Fruit fly (Drosophila melanogaster) whole organism, adult: ENCODE measurements around the gene kek6.

Experiments used
- CG11617 ChIP-seq: fragments of 200-800 bp; sonication (Bioruptor generic); optimal IDR thresholded peaks from 2 replicates; lab custom pipeline; 2017; ENCODE audit warnings: mild to moderate bottlenecking, missing biosample characterization, missing genetic modification reagents, missing genetic modification characterization
- CG7045 ChIP-seq: fragments of 200-800 bp; sonication (Bioruptor generic); optimal IDR thresholded peaks from 2 replicates; lab custom pipeline; 2017; ENCODE audit warnings: missing biosample characterization, mild to moderate bottlenecking, missing genetic modification characterization
- CG7101 ChIP-seq: fragments of 200-800 bp; sonication (Bioruptor generic); optimal IDR thresholded peaks from 2 replicates; lab custom pipeline; 2018; ENCODE audit warnings: missing biosample characterization, mild to moderate bottlenecking, missing genetic modification characterization, moderate library complexity
- Clk ChIP-seq: fragments of 200-800 bp; sonication (Bioruptor generic); optimal IDR thresholded peaks from 2 replicates; lab custom pipeline; 2017; ENCODE audit warnings: missing biosample characterization, missing genetic modification characterization
- Crg-1 ChIP-seq: fragments of 200-800 bp; sonication (Bioruptor generic); optimal IDR thresholded peaks from 2 replicates; lab custom pipeline; 2016; ENCODE audit warnings: missing biosample characterization, missing genetic modification characterization
- Mnt ChIP-seq: fragments of 200-800 bp; sonication (Bioruptor generic); optimal IDR thresholded peaks from 2 replicates; lab custom pipeline; 2016; ENCODE audit warnings: missing biosample characterization, mild to moderate bottlenecking, missing genetic modification characterization
- cic ChIP-seq: fragments of 200-800 bp; sonication (Bioruptor generic); optimal IDR thresholded peaks from 2 replicates; lab custom pipeline; 2017; ENCODE audit warnings: missing biosample characterization, mild to moderate bottlenecking, missing genetic modification characterization, moderate library complexity
- pad ChIP-seq: fragments of 200-800 bp; sonication (Bioruptor generic); optimal IDR thresholded peaks from 3 replicates; lab custom pipeline; 2017; ENCODE audit warnings: missing biosample characterization, missing genetic modification characterization, mild to moderate bottlenecking, moderate library complexity, missing genetic modification reagents
- tj ChIP-seq: fragments of 200-800 bp; sonication (Bioruptor generic); optimal IDR thresholded peaks from 3 replicates; lab custom pipeline; 2017; ENCODE audit warnings: missing biosample characterization, mild to moderate bottlenecking, missing genetic modification characterization, moderate library complexity

dm6 chr3R:31698143-31698776 lies 76.3 kb downstream of the kek6 start:
- TF ChIP-seq tj (GFP tag; lab: Kevin White, UChicago) (no peak), pad (GFP tag; lab: Kevin White, UChicago) (no peak), CG11617 (GFP tag; lab: Kevin White, UChicago) (no peak), CG7045 (GFP tag; lab: Kevin White, UChicago) (no peak), Crg-1 (GFP tag; lab: Kevin White, UChicago) (no peak), cic (no peak), Mnt (GFP tag; lab: Kevin White, UChicago) (no peak), CG7101 (no peak), Clk (GFP tag; lab: Kevin White, UChicago) (no peak)
